Worm (Caenorhabditis elegans) whole organism, late embryonic: ENCODE measurements around the gene oac-14.

Experiments used
- C08G9.2 ChIP-seq: sonication (generic microtip); optimal IDR thresholded peaks from 2 replicates; lab custom pipeline; 2016; ENCODE audit warnings: mild to moderate bottlenecking, missing genetic modification characterization, moderate library complexity, missing compliant biosample characterization
- C38D4.7 ChIP-seq: fragments of 200-800 bp; sonication (Bioruptor generic); optimal IDR thresholded peaks from 2 replicates; lab custom pipeline; 2018; ENCODE audit warnings: mild to moderate bottlenecking, missing genetic modification characterization, moderate library complexity, missing compliant biosample characterization
- F13H6.1 ChIP-seq: sonication (generic microtip); optimal IDR thresholded peaks from 2 replicates; lab custom pipeline; 2016; ENCODE audit warnings: missing genetic modification characterization, missing compliant biosample characterization
- K02D7.2 ChIP-seq: sonication (generic microtip); optimal IDR thresholded peaks from 2 replicates; lab custom pipeline; 2017; ENCODE audit warnings: mild to moderate bottlenecking, missing genetic modification characterization, missing compliant biosample characterization
- K09A11.1 ChIP-seq: sonication (generic microtip); optimal IDR thresholded peaks from 2 replicates; lab custom pipeline; 2017; ENCODE audit warnings: antibody characterized with exemption, mild to moderate bottlenecking, missing genetic modification characterization, missing compliant biosample characterization; ENCODE audit not compliant: insufficient read depth
- T23F11.4 ChIP-seq: fragments of 200-800 bp; sonication (Bioruptor generic); optimal IDR thresholded peaks from 2 replicates; lab custom pipeline; 2018; ENCODE audit warnings: mild to moderate bottlenecking, missing genetic modification characterization, missing compliant biosample characterization
- ahr-1 ChIP-seq: sonication (generic microtip); optimal IDR thresholded peaks from 2 replicates; lab custom pipeline; 2016; ENCODE audit warnings: missing genetic modification characterization, missing compliant biosample characterization
- ceh-14 ChIP-seq: sonication (generic microtip); optimal IDR thresholded peaks from 2 replicates; lab custom pipeline; 2016; ENCODE audit warnings: missing genotype, missing genetic modification characterization, missing compliant biosample characterization
- ceh-18 ChIP-seq: sonication (generic microtip); optimal IDR thresholded peaks from 2 replicates; lab custom pipeline; 2016; ENCODE audit warnings: missing genetic modification characterization, missing compliant biosample characterization
- ceh-19 ChIP-seq: fragments of 200-800 bp; sonication (Bioruptor generic); optimal IDR thresholded peaks from 2 replicates; lab custom pipeline; 2018; ENCODE audit warnings: mild to moderate bottlenecking, missing genetic modification characterization, missing compliant biosample characterization
- ceh-2 ChIP-seq: sonication (generic microtip); optimal IDR thresholded peaks from 2 replicates; lab custom pipeline; 2016; ENCODE audit warnings: missing genotype, missing genetic modification characterization, missing compliant biosample characterization
- ceh-24 ChIP-seq: sonication (generic microtip); optimal IDR thresholded peaks from 2 replicates; lab custom pipeline; 2016; ENCODE audit warnings: mild to moderate bottlenecking, missing genetic modification characterization, missing compliant biosample characterization
- ceh-31 ChIP-seq: sonication (generic microtip); optimal IDR thresholded peaks from 2 replicates; lab custom pipeline; 2016; ENCODE audit warnings: missing genetic modification characterization, missing compliant biosample characterization
- ceh-34 ChIP-seq: sonication (generic microtip); optimal IDR thresholded peaks from 2 replicates; lab custom pipeline; 2016; ENCODE audit warnings: mild to moderate bottlenecking, missing genetic modification characterization, missing compliant biosample characterization
- ceh-45 ChIP-seq: fragments of 200-800 bp; sonication (Bioruptor generic); IDR thresholded peaks from 2 replicates; pipeline ENCODE4 v1.3.6; 2022; ENCODE audit warnings: missing genetic modification reagents, missing genetic modification characterization, missing compliant biosample characterization
- ceh-48 ChIP-seq: sonication (generic microtip); optimal IDR thresholded peaks from 2 replicates; lab custom pipeline; 2016; ENCODE audit warnings: missing genetic modification characterization, inconsistent platforms, missing compliant biosample characterization
- ceh-6 ChIP-seq: fragments of 200-800 bp; sonication (Bioruptor generic); optimal IDR thresholded peaks from 2 replicates; lab custom pipeline; 2018; ENCODE audit warnings: mild to moderate bottlenecking, missing genetic modification characterization, missing compliant biosample characterization
- che-1 ChIP-seq: sonication (generic microtip); optimal IDR thresholded peaks from 2 replicates; lab custom pipeline; 2016; ENCODE audit warnings: mild to moderate bottlenecking, missing genetic modification characterization, missing compliant biosample characterization
- dve-1 ChIP-seq: sonication (generic microtip); optimal IDR thresholded peaks from 2 replicates; lab custom pipeline; 2017; ENCODE audit warnings: antibody characterized with exemption, mild to moderate bottlenecking, missing genetic modification characterization, missing compliant biosample characterization
- elt-2 ChIP-seq: sonication (generic microtip); optimal IDR thresholded peaks from 2 replicates; lab custom pipeline; 2016; ENCODE audit warnings: missing genetic modification reagents, missing genetic modification characterization, missing compliant biosample characterization
- ets-4 ChIP-seq: sonication (generic microtip); optimal IDR thresholded peaks from 2 replicates; lab custom pipeline; 2016; ENCODE audit warnings: missing genetic modification characterization, missing compliant biosample characterization
- eyg-1 ChIP-seq: sonication (generic microtip); optimal IDR thresholded peaks from 2 replicates; lab custom pipeline; 2016; ENCODE audit warnings: missing genotype, missing genetic modification characterization, missing compliant biosample characterization
- fax-1 ChIP-seq: sonication (generic microtip); optimal IDR thresholded peaks from 2 replicates; lab custom pipeline; 2016; ENCODE audit warnings: missing genotype, missing genetic modification characterization, missing compliant biosample characterization
- gmeb-2 ChIP-seq: sonication (generic microtip); optimal IDR thresholded peaks from 2 replicates; lab custom pipeline; 2016; ENCODE audit warnings: missing genetic modification characterization, inconsistent platforms, missing compliant biosample characterization
- hlh-30 ChIP-seq: sonication (generic microtip); optimal IDR thresholded peaks from 2 replicates; lab custom pipeline; 2017; ENCODE audit warnings: antibody characterized with exemption, missing genetic modification characterization, missing compliant biosample characterization; ENCODE audit not compliant: insufficient read depth
- hlh-6 ChIP-seq: sonication (generic microtip); optimal IDR thresholded peaks from 2 replicates; lab custom pipeline; 2016; ENCODE audit warnings: missing genotype, missing genetic modification characterization, missing compliant biosample characterization
- hlh-8 ChIP-seq: sonication (generic microtip); optimal IDR thresholded peaks from 2 replicates; lab custom pipeline; 2016; ENCODE audit warnings: missing genotype, missing genetic modification characterization, missing compliant biosample characterization
- madf-2 ChIP-seq: sonication (generic microtip); optimal IDR thresholded peaks from 2 replicates; lab custom pipeline; 2017; ENCODE audit warnings: missing genetic modification characterization, missing compliant biosample characterization
- nfya-1 ChIP-seq: sonication (generic microtip); optimal IDR thresholded peaks from 2 replicates; lab custom pipeline; 2017; ENCODE audit warnings: missing genetic modification characterization, mild to moderate bottlenecking, missing compliant biosample characterization, antibody characterized with exemption, moderate library complexity
- nhr-11 ChIP-seq: fragments of 150-350 bp; optimal IDR thresholded peaks from 2 replicates; lab custom pipeline; 2014; ENCODE audit warnings: missing biosample characterization, missing genetic modification characterization
- nhr-232 ChIP-seq: sonication (generic microtip); optimal IDR thresholded peaks from 2 replicates; lab custom pipeline; 2016; ENCODE audit warnings: missing genetic modification characterization, missing compliant biosample characterization
- npax-4 ChIP-seq: sonication (generic microtip); optimal IDR thresholded peaks from 2 replicates; lab custom pipeline; 2016; ENCODE audit warnings: missing genetic modification characterization, missing compliant biosample characterization
- pat-9 ChIP-seq: fragments of 200-800 bp; sonication (Bioruptor generic); optimal IDR thresholded peaks from 2 replicates; lab custom pipeline; 2018; ENCODE audit warnings: mild to moderate bottlenecking, missing genetic modification characterization, moderate library complexity, missing compliant biosample characterization
- pha-2 ChIP-seq: sonication (generic microtip); optimal IDR thresholded peaks from 2 replicates; lab custom pipeline; 2017; ENCODE audit warnings: mild to moderate bottlenecking, missing genetic modification characterization, missing compliant biosample characterization
- rnt-1 ChIP-seq: sonication (generic microtip); optimal IDR thresholded peaks from 2 replicates; lab custom pipeline; 2016; ENCODE audit warnings: missing genetic modification characterization, missing compliant biosample characterization
- sdc-2 ChIP-seq: sonication (generic microtip); optimal IDR thresholded peaks from 2 replicates; lab custom pipeline; 2016; ENCODE audit warnings: missing genotype, missing genetic modification characterization, missing compliant biosample characterization
- sox-2 ChIP-seq: fragments of 200-800 bp; sonication (Bioruptor generic); IDR thresholded peaks from 2 replicates; pipeline ENCODE4 v1.3.6; 2022; ENCODE audit warnings: missing genetic modification reagents, missing genetic modification characterization, missing compliant biosample characterization
- sox-4 ChIP-seq: sonication (generic microtip); optimal IDR thresholded peaks from 2 replicates; lab custom pipeline; 2017; ENCODE audit warnings: mild to moderate bottlenecking, missing genetic modification characterization, inconsistent platforms, missing compliant biosample characterization
- syd-9 ChIP-seq: sonication (generic microtip); optimal IDR thresholded peaks from 2 replicates; lab custom pipeline; 2016; ENCODE audit warnings: mild to moderate bottlenecking, missing genetic modification characterization, moderate library complexity, missing compliant biosample characterization
- tbx-2 ChIP-seq: sonication (generic microtip); optimal IDR thresholded peaks from 2 replicates; lab custom pipeline; 2016; ENCODE audit warnings: missing genetic modification characterization, missing compliant biosample characterization
- tbx-7 ChIP-seq: sonication (generic microtip); optimal IDR thresholded peaks from 2 replicates; lab custom pipeline; 2016; ENCODE audit warnings: missing genotype, missing genetic modification characterization, missing compliant biosample characterization
- ttx-3 ChIP-seq: sonication (generic microtip); optimal IDR thresholded peaks from 2 replicates; lab custom pipeline; 2016; ENCODE audit warnings: missing genetic modification reagents, missing genetic modification characterization, missing compliant biosample characterization
- unc-3 ChIP-seq, 2 experiments: fragments of 200-800 bp in 1 of 2; sonication (Bioruptor generic) in 1 of 2; sonication (generic microtip) in 1 of 2; conservative IDR thresholded peaks in 1 of 2; optimal IDR thresholded peaks in 1 of 2; 2 replicates each; pipeline versions ENCODE4 v1.3.6 to Lab custom; 2016 to 2022; ENCODE audit warnings: missing compliant biosample characterization in 2 of 2, missing genetic modification characterization in 2 of 2, missing genetic modification reagents in 1 of 2
- unc-42 ChIP-seq: sonication (generic microtip); optimal IDR thresholded peaks from 2 replicates; lab custom pipeline; 2016; ENCODE audit warnings: missing genotype, missing genetic modification characterization, missing compliant biosample characterization
- unc-86 ChIP-seq: sonication (generic microtip); optimal IDR thresholded peaks from 2 replicates; lab custom pipeline; 2016; ENCODE audit warnings: missing genetic modification characterization, missing compliant biosample characterization
- zip-5 ChIP-seq: sonication (generic microtip); optimal IDR thresholded peaks from 2 replicates; lab custom pipeline; 2016; ENCODE audit warnings: missing genetic modification characterization, missing compliant biosample characterization
- ztf-16 ChIP-seq: sonication (generic microtip); optimal IDR thresholded peaks from 2 replicates; lab custom pipeline; 2017; ENCODE audit warnings: missing genetic modification characterization, missing compliant biosample characterization

oac-14 gene

ce11 chrX:10138494-10138893, 3.3 kb downstream of the oac-14 start, which contains the start of gene moc-1:
moc-1 (minus strand) TSS chrX:10138620.
- TF ChIP-seq fax-1, result no peak
- TF ChIP-seq hlh-30, result no peak
- TF ChIP-seq C38D4.7 (GFP tag; lab: Kevin White, UChicago), result no peak
- no peak for TF ChIP-seq K09A11.1 (tag; lab: Kevin White, UChicago)
- no peak for TF ChIP-seq pat-9 (tag; lab: Kevin White, UChicago)
- no peak for TF ChIP-seq unc-3 (GFP tag; conservative IDR thresholded peaks at IDR 0.05; lab: Robert Waterston, UW)
- TF ChIP-seq unc-3 (tag; optimal IDR thresholded peaks at IDR 0.05; lab: Kevin White, UChicago), result no peak
- TF ChIP-seq unc-86 (tag; lab: Kevin White, UChicago), result no peak
- TF ChIP-seq ceh-24 (tag; lab: Kevin White, UChicago), result no peak
- no peak for TF ChIP-seq tbx-7 (tag; lab: Kevin White, UChicago)
- TF ChIP-seq elt-2 (tag; lab: Kevin White, UChicago), result no peak
- no peak for TF ChIP-seq sox-2 (GFP tag; lab: Robert Waterston, UW)
- no peak for TF ChIP-seq ztf-16 (tag; lab: Kevin White, UChicago)

DNA sequence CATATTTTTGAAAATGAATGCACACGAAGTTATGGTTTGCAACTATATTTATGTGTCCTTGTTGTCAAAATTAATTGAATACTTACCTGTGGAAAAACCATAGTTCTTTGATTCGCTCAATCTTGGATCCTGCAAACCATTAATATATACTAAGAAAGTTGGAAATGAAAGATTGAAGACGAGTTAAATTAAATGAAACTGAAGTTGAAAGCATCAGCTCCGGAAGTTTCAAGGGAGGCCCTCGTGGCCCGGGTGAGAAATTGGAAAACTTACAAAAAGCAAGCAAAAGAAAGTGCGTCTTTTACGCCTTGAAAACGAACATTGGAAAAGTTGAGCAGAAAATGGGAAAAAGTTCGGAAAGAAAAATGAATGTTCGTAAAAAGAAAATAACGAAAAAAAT, 8.7 kb downstream of the oac-14 start, which contains the start of gene unc-58:
Gene unc-58 (minus strand): TSS at position 101 of the 400 bp plus-strand sequence.
- no peak for TF ChIP-seq nhr-11 (tag; lab: Kevin White, UChicago)
- TF ChIP-seq madf-2, result no peak
- TF ChIP-seq gmeb-2 (tag; lab: Kevin White, UChicago), result no peak
- no peak for TF ChIP-seq che-1 (tag; lab: Kevin White, UChicago)
- no peak for TF ChIP-seq ceh-6
- no peak for TF ChIP-seq ceh-24 (tag; lab: Kevin White, UChicago)
- no peak for TF ChIP-seq ets-4 (tag; lab: Kevin White, UChicago)
- TF ChIP-seq hlh-6, result no peak
- no peak for TF ChIP-seq zip-5 (tag; lab: Kevin White, UChicago)
- no peak for TF ChIP-seq rnt-1 (tag; lab: Kevin White, UChicago)
- no peak for TF ChIP-seq nfya-1 (tag; lab: Kevin White, UChicago)
- no peak for TF ChIP-seq C08G9.2 (tag; lab: Kevin White, UChicago)
- TF ChIP-seq ceh-34 (tag; lab: Kevin White, UChicago), result no peak
- no peak for TF ChIP-seq ceh-2
- TF ChIP-seq pha-2, result no peak
- no peak for TF ChIP-seq ahr-1

DNA sequence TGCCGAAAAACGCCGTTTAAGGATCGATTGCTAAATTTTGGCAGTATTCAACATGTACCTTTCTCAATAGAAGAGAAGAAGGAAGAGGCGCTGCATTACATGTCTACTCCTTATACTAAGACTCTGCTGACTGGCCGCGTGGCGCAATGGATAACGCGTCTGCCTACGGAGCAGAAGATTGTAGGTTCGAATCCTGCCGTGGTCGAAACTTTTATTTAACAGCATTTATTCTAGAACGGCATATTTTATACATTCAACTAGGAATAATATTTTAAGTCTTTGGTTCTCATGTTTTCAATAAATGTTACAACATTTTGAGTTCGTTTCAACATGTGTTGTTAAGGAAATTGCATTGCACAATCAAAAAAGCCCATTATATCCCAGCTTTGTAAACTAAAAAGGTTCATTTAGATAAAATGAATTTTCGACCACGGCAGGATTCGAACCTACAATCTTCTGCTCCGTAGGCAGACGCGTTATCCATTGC, 9.2 kb downstream of the oac-14 start:
- peak; percentile 9 for TF ChIP-seq eyg-1 (tag; lab: Kevin White, UChicago)
- TF ChIP-seq che-1 (tag; lab: Kevin White, UChicago), result peak; percentile 77
- peak; percentile 41 for TF ChIP-seq zip-5 (tag; lab: Kevin White, UChicago)
- TF ChIP-seq nfya-1 (tag; lab: Kevin White, UChicago), result peak; percentile 56
- TF ChIP-seq sdc-2 (tag; lab: Kevin White, UChicago), result peak; percentile 83
- peak; percentile 84 for TF ChIP-seq syd-9 (tag; lab: Kevin White, UChicago)
- peak; percentile 56 for TF ChIP-seq hlh-6
- TF ChIP-seq ceh-18, result peak; percentile 28
- TF ChIP-seq ceh-6, result peak; percentile 74
- peak; percentile 63 for TF ChIP-seq ceh-48 (tag; lab: Kevin White, UChicago)
- TF ChIP-seq hlh-8 (tag; lab: Kevin White, UChicago), result peak; percentile 16
- TF ChIP-seq sox-4 (tag; lab: Kevin White, UChicago), result peak; percentile 71
- TF ChIP-seq dve-1 (tag; lab: Kevin White, UChicago), result peak; percentile 41
- TF ChIP-seq unc-42 (tag; lab: Kevin White, UChicago), result peak; percentile 53
- TF ChIP-seq npax-4 (tag; lab: Kevin White, UChicago), result peak; percentile 7
- TF ChIP-seq K02D7.2 (tag; lab: Kevin White, UChicago), result peak; percentile 23
- peak; percentile 67 for TF ChIP-seq nhr-232 (tag; lab: Kevin White, UChicago)
- TF ChIP-seq ceh-14 (tag; lab: Kevin White, UChicago), result peak; percentile 68
- peak; percentile 77 for TF ChIP-seq unc-3 (GFP tag; conservative IDR thresholded peaks at IDR 0.05; lab: Robert Waterston, UW)
- TF ChIP-seq unc-3 (tag; optimal IDR thresholded peaks at IDR 0.05; lab: Kevin White, UChicago), result peak; percentile 21
- TF ChIP-seq C08G9.2 (tag; lab: Kevin White, UChicago), result peak; percentile 62
- TF ChIP-seq ceh-19 (GFP tag; lab: Kevin White, UChicago), result peak; percentile 69
- TF ChIP-seq ceh-45 (GFP tag; lab: Robert Waterston, UW), result 0 out of 2 replicates have a peak, but pooled peaks have one; percentile 27
- peak; percentile 52 for TF ChIP-seq unc-86 (tag; lab: Kevin White, UChicago)
- peak; percentile 77 for TF ChIP-seq ttx-3 (tag; lab: Kevin White, UChicago)
- TF ChIP-seq ceh-31 (tag; lab: Kevin White, UChicago), result peak; percentile 57
- peak; percentile 61 for TF ChIP-seq tbx-2 (tag; lab: Kevin White, UChicago)
- TF ChIP-seq F13H6.1 (tag; lab: Kevin White, UChicago), result peak; percentile 42
- peak; percentile 70 for TF ChIP-seq pha-2
- peak; percentile 48 for TF ChIP-seq T23F11.4 (GFP tag; lab: Kevin White, UChicago)
- peak; percentile 78 for TF ChIP-seq gmeb-2 (tag; lab: Kevin White, UChicago)
